Worm (Caenorhabditis elegans): ENCODE measurements around the gene F08G2.8.

ce11 chrII:13860900-13861299 lies 8.8 kb downstream of the F08G2.8 start:
- TF ChIP-seq ceh-28 (tag; optimal IDR thresholded peaks at IDR 0.05) (no peak), unc-62 (GFP tag; optimal IDR thresholded peaks at IDR 0.05) (no peak), nhr-25 (tag; optimal IDR thresholded peaks at IDR 0.05) (no peak), egl-27 (tag; optimal IDR thresholded peaks at IDR 0.05) (no peak), unc-39 (tag; optimal IDR thresholded peaks at IDR 0.05) (no peak), lin-15B (tag; optimal IDR thresholded peaks at IDR 0.05) (no peak), nhr-237 (tag; optimal IDR thresholded peaks at IDR 0.05) (no peak), jun-1 (tag; optimal IDR thresholded peaks at IDR 0.05) (no peak), lin-39 (tag; optimal IDR thresholded peaks at IDR 0.05) (no peak), elt-1 (tag; optimal IDR thresholded peaks at IDR 0.05) (no peak)
